Worm (Caenorhabditis elegans): ENCODE measurements around the gene phf-34.

The phf-34 gene

ce11 chrX:9851745-9852330 lies 47.4 kb downstream of the phf-34 start, which contains the start of gene lec-7:
Gene lec-7 (plus strand): TSS chrX:9852041.
- TF ChIP-seq sox-4 (tag; optimal IDR thresholded peaks at IDR 0.05) (no peak), sox-2 (GFP tag; IDR thresholded peaks at IDR 0.05) (no peak)

ce11 chrX:9850258-9850657 lies 49.0 kb downstream of the phf-34 start, which contains the start of gene lec-8:
Gene lec-8 (plus strand): TSS chrX:9850571.
- TF ChIP-seq ets-4 (tag; optimal IDR thresholded peaks at IDR 0.05) (no peak), ttx-3 (tag; optimal IDR thresholded peaks at IDR 0.05) (no peak), hlh-6 (tag; optimal IDR thresholded peaks at IDR 0.05) (no peak), dve-1 (tag; optimal IDR thresholded peaks at IDR 0.05) (no peak), hlh-30 (tag; optimal IDR thresholded peaks at IDR 0.05; ENCODE audit: insufficient read depth) (no peak), syd-9 (tag; optimal IDR thresholded peaks at IDR 0.05) (no peak), eyg-1 (tag; optimal IDR thresholded peaks at IDR 0.05) (no peak), pag-3 (tag; optimal IDR thresholded peaks at IDR 0.05; ENCODE audit: borderline replicate concordance) (no peak), ceh-19 (GFP tag; optimal IDR thresholded peaks at IDR 0.05) (no peak), C38D4.7 (GFP tag; optimal IDR thresholded peaks at IDR 0.05) (no peak), Y22D7AL.16 (tag; optimal IDR thresholded peaks at IDR 0.05) (no peak)

ce11 chrX:9848214-9848789 lies 51.0 kb downstream of the phf-34 start:
- TF ChIP-seq nfya-1 (tag; optimal IDR thresholded peaks at IDR 0.05) (no peak), ama-1 (optimal IDR thresholded peaks at IDR 0.05) (no peak), odd-2 (tag; optimal IDR thresholded peaks at IDR 0.05) (no peak), ceh-31 (tag; optimal IDR thresholded peaks at IDR 0.05) (no peak)

Data from whole organism, late embryonic.